Worm (Caenorhabditis elegans) whole organism, L4 larva: Measurements from ENCODE around the gene F20G2.3.

Experiments
- F37D6.2 ChIP-seq: sonication (generic microtip); optimal IDR thresholded peaks from 2 replicates; lab custom pipeline; 2016; ENCODE audit warnings: mild to moderate bottlenecking, missing genetic modification characterization, missing compliant biosample characterization
- ZK546.5 ChIP-seq, 2 experiments: sonication (generic microtip); optimal IDR thresholded peaks; 2 replicates each; lab custom pipeline; 2017; ENCODE audit warnings: missing biosample characterization in 2 of 2, missing genetic modification characterization in 2 of 2
- ceh-20 ChIP-seq: fragments of 200-800 bp; sonication (Bioruptor generic); IDR thresholded peaks from 2 replicates; pipeline ENCODE4 v1.3.6; 2022; ENCODE audit warnings: missing genetic modification reagents, missing genetic modification characterization, missing compliant biosample characterization
- ceh-28 ChIP-seq: fragments of 150-350 bp; optimal IDR thresholded peaks from 2 replicates; lab custom pipeline; 2014; ENCODE audit warnings: missing biosample characterization, missing genetic modification reagents, missing genetic modification characterization
- daf-12 ChIP-seq: fragments of 150-350 bp; optimal IDR thresholded peaks from 2 replicates; lab custom pipeline; 2014; ENCODE audit warnings: missing biosample characterization, missing genetic modification reagents, missing genetic modification characterization
- lin-1 ChIP-seq: fragments of 200-800 bp; sonication (Bioruptor generic); IDR thresholded peaks from 2 replicates; pipeline ENCODE4 v1.3.6; 2022; ENCODE audit warnings: missing genetic modification reagents, missing genetic modification characterization, missing compliant biosample characterization
- mdt-29 ChIP-seq: fragments of 200-800 bp; sonication (Bioruptor generic); IDR thresholded peaks from 2 replicates; pipeline ENCODE4 v1.3.6; 2022; ENCODE audit warnings: missing genetic modification reagents, missing genetic modification characterization, missing compliant biosample characterization
- mep-1 ChIP-seq: fragments of 150-350 bp; sonication (generic microtip); optimal IDR thresholded peaks from 3 replicates; lab custom pipeline; 2014; ENCODE audit warnings: missing biosample characterization, missing genetic modification characterization
- nhr-6 ChIP-seq: fragments of 150-350 bp; optimal IDR thresholded peaks from 2 replicates; lab custom pipeline; 2014; ENCODE audit warnings: missing biosample characterization, missing genetic modification characterization
- set-16 ChIP-seq: fragments of 200-800 bp; sonication (Bioruptor generic); IDR thresholded peaks from 2 replicates; pipeline ENCODE4 v1.3.6; 2022; ENCODE audit warnings: missing genetic modification reagents, missing genetic modification characterization, missing compliant biosample characterization

ce11 chrV:13744901-13745300, 23.4 kb downstream of the F20G2.3 start, which contains the start of gene F35E12.9:
- TF ChIP-seq ceh-20 (no peak), ZK546.5 (tag; optimal IDR thresholded peaks at IDR 0.05; lab: Kevin White, UChicago) (no peak), ceh-28 (tag; lab: Kevin White, UChicago) (no peak), mep-1 (tag; lab: Kevin White, UChicago) (peak; percentile 23), daf-12 (tag; lab: Kevin White, UChicago) (no peak), set-16 (GFP tag; lab: Robert Waterston, UW) (no peak), nhr-6 (tag; lab: Kevin White, UChicago) (peak; percentile 45), lin-1 (GFP tag; lab: Robert Waterston, UW) (no peak), F37D6.2 (tag; lab: Kevin White, UChicago) (no peak), mdt-29 (GFP tag; lab: Robert Waterston, UW) (no peak)
